Fruit fly (Drosophila melanogaster) whole organism, embryonic: ENCODE data around the gene CG2104.
A peak's percentile ranks its signal among the peaks of the same experiment; 100 is the strongest.

Source experiments
- BEAF-32 ChIP-seq: fragments of 200-800 bp; sonication (Bioruptor generic); optimal IDR thresholded peaks from 3 replicates; lab custom pipeline; 2017; ENCODE audit warnings: missing biosample characterization, missing genetic modification characterization, mild to moderate bottlenecking, moderate library complexity, missing genetic modification reagents
- CG10543 ChIP-seq: fragments of 200-800 bp; sonication (Bioruptor generic); optimal IDR thresholded peaks from 3 replicates; lab custom pipeline; 2017; ENCODE audit warnings: missing biosample characterization, mild to moderate bottlenecking, missing genetic modification characterization, moderate library complexity
- CG10959 ChIP-seq: fragments of 200-800 bp; sonication (Bioruptor generic); IDR thresholded peaks from 2 replicates; pipeline ENCODE4 v1.3.6; 2022; ENCODE audit warnings: missing biosample characterization, missing genetic modification characterization
- CG10979 ChIP-seq: fragments of 200-800 bp; sonication (Bioruptor generic); optimal IDR thresholded peaks from 2 replicates; lab custom pipeline; 2018; ENCODE audit warnings: missing biosample characterization, mild to moderate bottlenecking, missing genetic modification characterization, moderate library complexity
- CG15601 ChIP-seq: fragments of 200-800 bp; sonication (Bioruptor generic); optimal IDR thresholded peaks from 3 replicates; lab custom pipeline; 2019; ENCODE audit warnings: missing biosample characterization, mild to moderate bottlenecking, missing genetic modification characterization, moderate library complexity
- CG1603 ChIP-seq: fragments of 200-800 bp; sonication (Bioruptor generic); optimal IDR thresholded peaks from 2 replicates; lab custom pipeline; 2019; ENCODE audit warnings: missing biosample characterization, mild to moderate bottlenecking, missing genetic modification characterization, moderate library complexity
- CG16779 ChIP-seq: fragments of 200-800 bp; sonication (Bioruptor generic); IDR thresholded peaks from 2 replicates; pipeline ENCODE4 v1.3.6; 2022; ENCODE audit warnings: missing biosample characterization, missing genetic modification characterization
- CG16815 ChIP-seq: fragments of 200-800 bp; sonication (Bioruptor generic); optimal IDR thresholded peaks from 3 replicates; lab custom pipeline; 2017; ENCODE audit warnings: missing biosample characterization, mild to moderate bottlenecking, missing genetic modification characterization
- CG17912 ChIP-seq: fragments of 200-800 bp; sonication (Bioruptor generic); optimal IDR thresholded peaks from 2 replicates; lab custom pipeline; 2018; ENCODE audit warnings: missing biosample characterization, mild to moderate bottlenecking, missing genetic modification characterization
- CG18011 ChIP-seq: fragments of 200-800 bp; sonication (Bioruptor generic); optimal IDR thresholded peaks from 2 replicates; lab custom pipeline; 2017; ENCODE audit warnings: missing biosample characterization, missing genetic modification characterization, mild to moderate bottlenecking, moderate library complexity, missing genotype
- CG2199 ChIP-seq: fragments of 200-800 bp; sonication (Bioruptor generic); IDR thresholded peaks from 3 replicates; pipeline ENCODE4 v1.3.6; 2022; ENCODE audit warnings: missing biosample characterization, missing genetic modification characterization
- CG32772 ChIP-seq: fragments of 200-800 bp; sonication (Bioruptor generic); IDR thresholded peaks from 2 replicates; pipeline ENCODE4 v1.3.6; 2022; ENCODE audit warnings: missing biosample characterization, missing genetic modification characterization
- CG34224 ChIP-seq: fragments of 200-800 bp; sonication (Bioruptor generic); IDR thresholded peaks from 3 replicates; pipeline ENCODE4 v1.3.6; 2022; ENCODE audit warnings: missing biosample characterization, missing genetic modification characterization; ENCODE audit not compliant: partially characterized antibody
- CG4282 ChIP-seq: fragments of 200-800 bp; sonication (Bioruptor generic); optimal IDR thresholded peaks from 2 replicates; lab custom pipeline; 2016; ENCODE audit warnings: missing biosample characterization, missing genetic modification characterization
- CG4360 ChIP-seq: fragments of 200-800 bp; sonication (Bioruptor generic); IDR thresholded peaks from 2 replicates; pipeline ENCODE4 v1.3.6; 2022; ENCODE audit warnings: missing biosample characterization, missing genetic modification characterization
- CG4404 ChIP-seq: fragments of 200-800 bp; sonication (Bioruptor generic); IDR thresholded peaks from 2 replicates; pipeline ENCODE4 v1.3.6; 2022; ENCODE audit warnings: missing biosample characterization, missing genetic modification characterization
- CG7357 ChIP-seq: fragments of 200-800 bp; sonication (Bioruptor generic); IDR thresholded peaks from 3 replicates; pipeline ENCODE4 v1.3.6; 2022; ENCODE audit warnings: missing biosample characterization, missing genetic modification characterization
- CG7839 ChIP-seq: fragments of 200-800 bp; sonication (Bioruptor generic); optimal IDR thresholded peaks from 3 replicates; lab custom pipeline; 2018; ENCODE audit warnings: missing biosample characterization, mild to moderate bottlenecking, missing genetic modification characterization, moderate library complexity
- CG8388 ChIP-seq: fragments of 200-800 bp; sonication (Bioruptor generic); optimal IDR thresholded peaks from 2 replicates; lab custom pipeline; 2019; ENCODE audit warnings: missing biosample characterization, mild to moderate bottlenecking, missing genetic modification characterization, moderate library complexity
- CHES-1-like ChIP-seq: fragments of 200-800 bp; sonication (Bioruptor generic); optimal IDR thresholded peaks from 2 replicates; lab custom pipeline; 2016; ENCODE audit warnings: missing biosample characterization, missing genetic modification characterization
- Doc2 ChIP-seq: fragments of 200-800 bp; sonication (Bioruptor generic); IDR thresholded peaks from 2 replicates; pipeline ENCODE4 v1.3.6; 2022; ENCODE audit warnings: missing biosample characterization, missing genetic modification characterization
- HLH3B ChIP-seq: fragments of 200-800 bp; sonication (Bioruptor generic); IDR thresholded peaks from 2 replicates; pipeline ENCODE4 v1.3.6; 2022; ENCODE audit warnings: missing biosample characterization, missing genetic modification characterization
- Mad ChIP-seq: fragments of 200-800 bp; sonication (Bioruptor generic); optimal IDR thresholded peaks from 2 replicates; lab custom pipeline; 2016; ENCODE audit warnings: missing biosample characterization, missing genetic modification characterization
- Myb ChIP-seq: fragments of 200-800 bp; sonication (Bioruptor generic); optimal IDR thresholded peaks from 2 replicates; lab custom pipeline; 2016; ENCODE audit warnings: missing biosample characterization, missing genetic modification characterization
- Pdp1 ChIP-seq, 2 experiments: fragments of 200-800 bp; sonication (Bioruptor generic); optimal IDR thresholded peaks; 3 replicates each; lab custom pipeline; 2016; ENCODE audit warnings: missing biosample characterization in 2 of 2, missing genetic modification characterization in 2 of 2, mild to moderate bottlenecking in 1 of 2, moderate library complexity in 1 of 2
- Sry-δ ChIP-seq: fragments of 200-800 bp; sonication (Bioruptor generic); optimal IDR thresholded peaks from 2 replicates; lab custom pipeline; 2016; ENCODE audit warnings: missing biosample characterization, missing genetic modification characterization
- YL-1 ChIP-seq: fragments of 200-800 bp; sonication (Bioruptor generic); optimal IDR thresholded peaks from 3 replicates; lab custom pipeline; 2017; ENCODE audit warnings: missing biosample characterization, mild to moderate bottlenecking, missing genetic modification characterization
- abd-A ChIP-seq: fragments of 200-800 bp; sonication (Bioruptor generic); optimal IDR thresholded peaks from 3 replicates; lab custom pipeline; 2019; ENCODE audit warnings: missing biosample characterization, mild to moderate bottlenecking, missing genetic modification characterization, moderate library complexity
- ase ChIP-seq: fragments of 200-800 bp; sonication (Bioruptor generic); IDR thresholded peaks from 3 replicates; pipeline ENCODE4 v1.3.6; 2022; ENCODE audit warnings: missing biosample characterization, missing genetic modification characterization
- br ChIP-seq: fragments of >200 bp; optimal IDR thresholded peaks from 2 replicates; lab custom pipeline; 2017
- chif ChIP-seq, 2 experiments: fragments of 200-800 bp; sonication (Bioruptor generic); optimal IDR thresholded peaks; 3 replicates each; lab custom pipeline; 2016; ENCODE audit warnings: missing biosample characterization in 2 of 2, missing genetic modification characterization in 2 of 2
- dpn ChIP-seq, 2 experiments: fragments of 200-800 bp; sonication (Bioruptor generic); optimal IDR thresholded peaks; 3 replicates each; lab custom pipeline; 2016; ENCODE audit warnings: missing biosample characterization in 2 of 2, missing genetic modification characterization in 2 of 2
- esg ChIP-seq: fragments of 200-800 bp; sonication (Bioruptor generic); conservative IDR thresholded peaks from 2 replicates; pipeline ENCODE4 v1.3.6; 2022; ENCODE audit warnings: missing biosample characterization, missing genetic modification characterization
- eve ChIP-seq, 2 experiments: fragments of >200 bp; optimal IDR thresholded peaks; 2 replicates each; lab custom pipeline; 2017; ENCODE audit warnings: missing biosample characterization in 2 of 2, missing genetic modification characterization in 2 of 2
- fd3F ChIP-seq: fragments of 200-800 bp; sonication (Bioruptor generic); optimal IDR thresholded peaks from 2 replicates; lab custom pipeline; 2018; ENCODE audit warnings: missing biosample characterization, mild to moderate bottlenecking, missing genetic modification characterization, moderate library complexity
- ham ChIP-seq: fragments of 200-800 bp; sonication (Bioruptor generic); IDR thresholded peaks from 2 replicates; pipeline ENCODE4 v1.3.6; 2022; ENCODE audit warnings: missing biosample characterization, missing genetic modification characterization
- ind ChIP-seq: fragments of 200-800 bp; sonication (Bioruptor generic); optimal IDR thresholded peaks from 3 replicates; lab custom pipeline; 2016; ENCODE audit warnings: missing biosample characterization, missing genetic modification characterization
- klu ChIP-seq: fragments of 200-800 bp; sonication (Bioruptor generic); IDR thresholded peaks from 2 replicates; pipeline ENCODE4 v1.3.6; 2022; ENCODE audit warnings: missing biosample characterization, missing genetic modification characterization
- lov ChIP-seq, 2 experiments: fragments of 200-800 bp in 1 of 2; fragments of >200 bp in 1 of 2; sonication (Bioruptor generic) in 1 of 2; IDR thresholded peaks in 1 of 2; optimal IDR thresholded peaks in 1 of 2; 2 replicates in 1 of 2; 3 replicates in 1 of 2; pipeline versions ENCODE4 v1.3.6 to Lab custom; 2017 to 2022; ENCODE audit warnings: missing biosample characterization in 1 of 2, missing genetic modification characterization in 1 of 2
- nmo ChIP-seq: fragments of 200-800 bp; sonication (Bioruptor generic); optimal IDR thresholded peaks from 2 replicates; lab custom pipeline; 2018; ENCODE audit warnings: missing biosample characterization, mild to moderate bottlenecking, missing genetic modification characterization, moderate library complexity
- prd ChIP-seq, 3 experiments: fragments of >200 bp in 2 of 3; fragments of 200-800 bp in 1 of 3; sonication (Bioruptor generic) in 1 of 3; optimal IDR thresholded peaks in 2 of 3; IDR thresholded peaks in 1 of 3; 2 replicates in 2 of 3; 3 replicates in 1 of 3; pipeline versions ENCODE4 v1.3.6 to Lab custom; 2017 to 2022; ENCODE audit warnings: missing biosample characterization in 1 of 3, missing genetic modification characterization in 1 of 3
- ro ChIP-seq: fragments of 200-800 bp; sonication (Bioruptor generic); IDR thresholded peaks from 2 replicates; pipeline ENCODE4 v1.3.6; 2022; ENCODE audit warnings: missing biosample characterization, missing genetic modification characterization
- slbo ChIP-seq: fragments of 200-800 bp; sonication (Bioruptor generic); IDR thresholded peaks from 2 replicates; pipeline ENCODE4 v1.3.6; 2022; ENCODE audit warnings: missing biosample characterization, missing genetic modification characterization
- stc ChIP-seq: fragments of 200-800 bp; sonication (Bioruptor generic); IDR thresholded peaks from 2 replicates; pipeline ENCODE4 v1.3.6; 2022; ENCODE audit warnings: missing biosample characterization, missing genetic modification characterization
- toy ChIP-seq: fragments of 200-800 bp; sonication (Bioruptor generic); IDR thresholded peaks from 2 replicates; pipeline ENCODE4 v1.3.6; 2022; ENCODE audit warnings: missing biosample characterization, missing genetic modification characterization
- tx ChIP-seq: fragments of 200-800 bp; sonication (Bioruptor generic); optimal IDR thresholded peaks from 2 replicates; lab custom pipeline; 2016; ENCODE audit warnings: missing biosample characterization, missing genetic modification characterization
- zf30C ChIP-seq: fragments of 200-800 bp; sonication (Bioruptor generic); optimal IDR thresholded peaks from 3 replicates; lab custom pipeline; 2018; ENCODE audit warnings: missing biosample characterization, mild to moderate bottlenecking, missing genetic modification characterization
- zfh2 ChIP-seq: fragments of 200-800 bp; sonication (Bioruptor generic); optimal IDR thresholded peaks from 2 replicates; lab custom pipeline; 2016; ENCODE audit warnings: missing biosample characterization, missing genetic modification characterization

Gene CG2104

DNA sequence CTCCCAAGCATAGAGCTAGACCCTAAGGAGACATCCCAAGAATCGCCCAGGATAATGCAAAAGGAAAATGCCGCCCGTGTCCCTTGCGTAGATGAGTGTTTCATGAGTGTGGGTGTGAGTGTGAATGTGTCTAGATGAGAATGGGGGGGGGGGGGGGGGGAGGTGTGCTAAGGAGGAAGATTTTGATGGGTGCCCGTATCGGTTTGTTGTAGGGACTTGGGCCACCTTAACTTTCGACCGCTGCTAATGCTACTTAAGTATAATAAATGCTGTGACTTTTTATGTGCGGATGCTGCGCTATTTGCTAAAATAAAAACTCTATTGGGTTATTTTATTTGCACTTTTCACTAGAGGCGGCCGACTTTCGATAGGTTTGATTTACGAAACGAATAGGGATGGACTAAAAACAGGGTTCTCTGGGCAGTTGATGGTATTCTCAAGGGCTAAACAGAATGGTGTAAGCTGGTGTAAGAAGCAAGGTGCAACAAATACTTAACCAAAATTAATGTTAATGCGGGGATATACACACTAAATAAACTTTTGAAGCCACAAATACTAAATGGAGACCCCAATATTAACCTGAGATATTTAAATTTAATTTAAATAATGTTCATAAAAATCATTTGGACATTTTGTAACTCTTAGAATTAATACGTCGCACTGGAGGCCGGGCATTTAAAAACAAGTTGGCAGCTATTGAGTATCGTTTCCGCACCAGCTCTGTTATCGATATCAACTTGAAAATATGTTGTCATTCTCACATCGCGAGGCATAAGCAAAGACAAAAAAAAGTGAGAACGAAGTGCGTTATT lies 24.0 kb downstream of the CG2104 start, which contains the start of the genes Xe7 and Atg17 (continued):
- peak; percentile 60 for TF ChIP-seq CG10959 (GFP tag; lab: Robert Waterston, UW)
- peak; percentile 86 for TF ChIP-seq Mad (GFP tag; lab: Kevin White, UChicago)
- TF ChIP-seq toy, result peak; percentile 80
- TF ChIP-seq CG2199 (GFP tag; lab: Robert Waterston, UW), result no peak
- TF ChIP-seq nmo (GFP tag; lab: Kevin White, UChicago), result peak; percentile 95
- no peak for TF ChIP-seq zf30C (GFP tag; lab: Kevin White, UChicago)
- peak; percentile 85 for TF ChIP-seq ase (GFP tag; lab: Robert Waterston, UW)
- peak; percentile 81; the same call in 1 of the 2 replicates for TF ChIP-seq stc (GFP tag; lab: Robert Waterston, UW)
- TF ChIP-seq eve (GFP tag; optimal IDR thresholded peaks at IDR 0.05; lab: Kevin White, UChicago), result peak in 1 of 2 experiments; percentile 25
- peak; percentile 88 for TF ChIP-seq tx (GFP tag; lab: Kevin White, UChicago)
- peak; percentile 91 for TF ChIP-seq CG32772
- peak; percentile 92 for TF ChIP-seq BEAF-32 (GFP tag; lab: Kevin White, UChicago)
- peak; percentile 67 for TF ChIP-seq CG16779 (GFP tag; lab: Robert Waterston, UW)
- TF ChIP-seq CG7839 (tag; lab: Kevin White, UChicago), result peak; percentile 94
- peak; percentile 96 for TF ChIP-seq CG4404
- peak; percentile 42; the same call in 1 of the 2 replicates for TF ChIP-seq Doc2 (GFP tag; lab: Robert Waterston, UW)
- peak; percentile 84 for TF ChIP-seq CHES-1-like
- TF ChIP-seq chif (GFP tag; optimal IDR thresholded peaks at IDR 0.05; lab: Kevin White, UChicago), result peak; percentile 79 to 90
- TF ChIP-seq CG34224 (GFP tag; lab: Robert Waterston, UW), result peak; percentile 35; the same call in 1 of the 3 replicates
- TF ChIP-seq abd-A, result no peak
- peak; percentile 61 for TF ChIP-seq CG4282 (GFP tag; lab: Kevin White, UChicago)
- TF ChIP-seq ham (GFP tag; lab: Robert Waterston, UW), result peak; percentile 82
- peak; percentile 97 for TF ChIP-seq zfh2 (GFP tag; lab: Kevin White, UChicago)
- peak; percentile 74 for TF ChIP-seq CG18011 (GFP tag; lab: Kevin White, UChicago)
- no peak for TF ChIP-seq prd (optimal IDR thresholded peaks at IDR 0.05; lab: Kevin White, UChicago)
- peak; percentile 96 for TF ChIP-seq prd (GFP tag; IDR thresholded peaks at IDR 0.05; lab: Robert Waterston, UW)
- TF ChIP-seq HLH3B (GFP tag; lab: Robert Waterston, UW), result peak; percentile 84
- TF ChIP-seq CG17912 (GFP tag; lab: Kevin White, UChicago), result peak; percentile 62
- TF ChIP-seq CG10979 (tag; lab: Kevin White, UChicago), result peak; percentile 80
- TF ChIP-seq esg, result peak; percentile 93
- peak; percentile 74 for TF ChIP-seq ro (GFP tag; lab: Robert Waterston, UW)
- TF ChIP-seq ind, result peak; percentile 96
- peak; percentile 94 for TF ChIP-seq klu (GFP tag; lab: Robert Waterston, UW)
- peak; percentile 94 for TF ChIP-seq fd3F (GFP tag; lab: Kevin White, UChicago)
- peak; percentile 88 to 96 for TF ChIP-seq Pdp1 (GFP tag; optimal IDR thresholded peaks at IDR 0.05; lab: Kevin White, UChicago)
- peak; percentile 66 for TF ChIP-seq Myb (GFP tag; lab: Kevin White, UChicago)
- peak; percentile 96 for TF ChIP-seq slbo
- peak; percentile 85 for TF ChIP-seq CG15601 (tag; lab: Kevin White, UChicago)
- no peak for TF ChIP-seq lov (optimal IDR thresholded peaks at IDR 0.05; lab: Kevin White, UChicago)
- TF ChIP-seq lov (GFP tag; IDR thresholded peaks at IDR 0.05; lab: Robert Waterston, UW), result peak; percentile 54; the same call in 1 of the 3 replicates
- peak; percentile 72 for TF ChIP-seq YL-1
- TF ChIP-seq CG4360 (GFP tag; lab: Robert Waterston, UW), result no peak
- TF ChIP-seq CG16815, result peak; percentile 94
- TF ChIP-seq dpn (GFP tag; optimal IDR thresholded peaks at IDR 0.05; lab: Kevin White, UChicago), result peak; percentile 92 to 95
- TF ChIP-seq Sry-δ (GFP tag; lab: Kevin White, UChicago), result peak; percentile 93
- peak; percentile 85 for TF ChIP-seq CG8388 (GFP tag; lab: Kevin White, UChicago)
- peak; percentile 96 for TF ChIP-seq CG10543 (GFP tag; lab: Kevin White, UChicago)
- no peak for TF ChIP-seq br
- TF ChIP-seq CG7357, result peak; percentile 88
- peak; percentile 74 for TF ChIP-seq CG1603 (tag; lab: Kevin White, UChicago)
